Worm (Caenorhabditis elegans): Measurements from ENCODE around the gene cutl-9.

ce11 chrII:10627086-10627485, 5.0 kb downstream of the cutl-9 start:
- TF ChIP-seq ama-1 (optimal IDR thresholded peaks at IDR 0.05), result no peak
- no peak for TF ChIP-seq hmg-4 (GFP tag; optimal IDR thresholded peaks at IDR 0.05)
- no peak for TF ChIP-seq sea-1 (GFP tag; conservative IDR thresholded peaks at IDR 0.05)
- TF ChIP-seq hnd-1 (tag; optimal IDR thresholded peaks at IDR 0.05), result no peak
- TF ChIP-seq flt-1 (GFP tag; IDR thresholded peaks at IDR 0.05), result no peak
- no peak for TF ChIP-seq aly-1 (tag; optimal IDR thresholded peaks at IDR 0.05)
- TF ChIP-seq F13C5.2 (tag; optimal IDR thresholded peaks at IDR 0.05), result no peak
- TF ChIP-seq tbx-11 (GFP tag; IDR thresholded peaks at IDR 0.05), result no peak
- TF ChIP-seq B0310.2 (tag; optimal IDR thresholded peaks at IDR 0.05), result no peak
- no peak for TF ChIP-seq tbx-37 (GFP tag; conservative IDR thresholded peaks at IDR 0.05)
- no peak for TF ChIP-seq hmbx-1 (tag; optimal IDR thresholded peaks at IDR 0.05)
- no peak for TF ChIP-seq ceh-13 (GFP tag; optimal IDR thresholded peaks at IDR 0.05)
- no peak for TF ChIP-seq tra-4 (tag; optimal IDR thresholded peaks at IDR 0.05)
- no peak for TF ChIP-seq scrt-1 (GFP tag; IDR thresholded peaks at IDR 0.05)
